Fruit fly (Drosophila melanogaster) whole organism, embryonic: ENCODE results near the gene mEFG1.

Source experiments
- Abd-B ChIP-seq: fragments of 200-800 bp; sonication (Bioruptor generic); optimal IDR thresholded peaks from 2 replicates; lab custom pipeline; 2018; ENCODE audit warnings: missing biosample characterization, mild to moderate bottlenecking, missing genetic modification characterization, moderate library complexity
- CG11504 ChIP-seq: fragments of 200-800 bp; sonication (Bioruptor generic); optimal IDR thresholded peaks from 3 replicates; lab custom pipeline; 2019; ENCODE audit warnings: missing biosample characterization, mild to moderate bottlenecking, missing genetic modification characterization, moderate library complexity
- CG12769 ChIP-seq: fragments of 200-800 bp; sonication (Bioruptor generic); optimal IDR thresholded peaks from 2 replicates; lab custom pipeline; 2019; ENCODE audit warnings: missing biosample characterization, mild to moderate bottlenecking, missing genetic modification characterization, moderate library complexity
- CG17328 ChIP-seq: fragments of 200-800 bp; sonication (Bioruptor generic); IDR thresholded peaks from 2 replicates; pipeline ENCODE4 v1.3.6; 2022; ENCODE audit warnings: missing biosample characterization, missing genetic modification characterization
- CG17361 ChIP-seq: fragments of 200-800 bp; sonication (Bioruptor generic); IDR thresholded peaks from 3 replicates; pipeline ENCODE4 v1.3.6; 2022; ENCODE audit warnings: missing biosample characterization, missing genetic modification characterization
- CG2712 ChIP-seq: fragments of 200-800 bp; optimal IDR thresholded peaks from 3 replicates; lab custom pipeline; 2019; ENCODE audit warnings: missing biosample characterization, mild to moderate bottlenecking, missing genetic modification characterization, moderate library complexity
- CG3847 ChIP-seq: fragments of 200-800 bp; sonication (Bioruptor generic); IDR thresholded peaks from 2 replicates; pipeline ENCODE4 v1.3.6; 2022; ENCODE audit warnings: missing biosample characterization, missing genetic modification characterization
- CG42726 ChIP-seq: fragments of 200-800 bp; sonication (Bioruptor generic); IDR thresholded peaks from 2 replicates; pipeline ENCODE4 v1.3.6; 2022; ENCODE audit warnings: missing biosample characterization, missing genetic modification characterization; ENCODE audit not compliant: partially characterized antibody
- CG4854 ChIP-seq: fragments of 200-800 bp; sonication (Bioruptor generic); optimal IDR thresholded peaks from 2 replicates; lab custom pipeline; 2016; ENCODE audit warnings: missing biosample characterization, missing genetic modification characterization, inconsistent platforms
- CG6791 ChIP-seq: fragments of 200-800 bp; sonication (Bioruptor generic); IDR thresholded peaks from 3 replicates; pipeline ENCODE4 v1.3.6; 2022; ENCODE audit warnings: missing biosample characterization, missing genetic modification characterization; ENCODE audit not compliant: partially characterized antibody
- CG7271 ChIP-seq: fragments of 200-800 bp; sonication (Bioruptor generic); optimal IDR thresholded peaks from 2 replicates; lab custom pipeline; 2018; ENCODE audit warnings: missing biosample characterization, mild to moderate bottlenecking, missing genetic modification characterization, moderate library complexity
- Drgx ChIP-seq: fragments of 200-800 bp; sonication (Bioruptor generic); IDR thresholded peaks from 2 replicates; pipeline ENCODE4 v1.3.6; 2022; ENCODE audit warnings: missing biosample characterization, missing genetic modification characterization
- Hr51 ChIP-seq, 2 experiments: fragments of 200-800 bp; sonication (Bioruptor generic); optimal IDR thresholded peaks; 2 replicates in 1 of 2; 3 replicates in 1 of 2; lab custom pipeline; 2016 to 2018; ENCODE audit warnings: missing biosample characterization in 2 of 2, missing genetic modification characterization in 2 of 2, mild to moderate bottlenecking in 1 of 2, moderate library complexity in 1 of 2
- Lpt ChIP-seq: fragments of >200 bp; optimal IDR thresholded peaks from 2 replicates; lab custom pipeline; 2018; ENCODE audit warnings: missing biosample characterization, missing genetic modification characterization
- Med ChIP-seq: fragments of 200-800 bp; sonication (Bioruptor generic); peaks from one replicate; lab custom pipeline; 2016; ENCODE audit warnings: missing biosample characterization, missing genetic modification characterization, mild to moderate bottlenecking, inconsistent platforms, moderate library complexity
- Ptx1 ChIP-seq: fragments of 200-800 bp; sonication (Bioruptor generic); IDR thresholded peaks from 2 replicates; pipeline ENCODE4 v1.3.6; 2022; ENCODE audit warnings: missing biosample characterization, missing genetic modification characterization
- Scr ChIP-seq: fragments of 200-800 bp; sonication (Bioruptor generic); IDR thresholded peaks from 2 replicates; pipeline ENCODE4 v1.3.6; 2022; ENCODE audit warnings: missing biosample characterization, missing genetic modification characterization; ENCODE audit not compliant: partially characterized antibody
- bbx ChIP-seq: fragments of 200-800 bp; sonication (Bioruptor generic); IDR thresholded peaks from 2 replicates; pipeline ENCODE4 v1.3.6; 2022; ENCODE audit warnings: missing biosample characterization, missing genetic modification characterization; ENCODE audit not compliant: partially characterized antibody
- bigmax ChIP-seq: fragments of 200-800 bp; sonication (Bioruptor generic); optimal IDR thresholded peaks from 2 replicates; lab custom pipeline; 2018; ENCODE audit warnings: missing biosample characterization, mild to moderate bottlenecking, missing genetic modification characterization
- bsh ChIP-seq, 2 experiments: fragments of 200-800 bp; sonication (Bioruptor generic); optimal IDR thresholded peaks; 2 replicates each; lab custom pipeline; 2017 to 2018; ENCODE audit warnings: mild to moderate bottlenecking in 2 of 2, missing biosample characterization in 2 of 2, missing genetic modification characterization in 2 of 2, moderate library complexity in 1 of 2
- dm ChIP-seq: fragments of 200-800 bp; sonication (Bioruptor generic); optimal IDR thresholded peaks from 3 replicates; lab custom pipeline; 2016; ENCODE audit warnings: missing biosample characterization, missing genetic modification characterization
- dysf ChIP-seq: fragments of 200-800 bp; sonication (Bioruptor generic); IDR thresholded peaks from 3 replicates; pipeline ENCODE4 v1.3.6; 2022; ENCODE audit warnings: missing biosample characterization, missing genetic modification characterization
- h ChIP-seq: fragments of >200 bp; optimal IDR thresholded peaks from 2 replicates; lab custom pipeline; 2017
- klu ChIP-seq: fragments of 200-800 bp; sonication (Bioruptor generic); IDR thresholded peaks from 2 replicates; pipeline ENCODE4 v1.3.6; 2022; ENCODE audit warnings: missing biosample characterization, missing genetic modification characterization
- kni ChIP-seq: fragments of 200-800 bp; sonication (Bioruptor generic); optimal IDR thresholded peaks from 3 replicates; lab custom pipeline; 2017; ENCODE audit warnings: mild to moderate bottlenecking, missing biosample characterization, missing genetic modification reagents, missing genetic modification characterization
- lbe ChIP-seq: fragments of 200-800 bp; sonication (Bioruptor generic); optimal IDR thresholded peaks from 2 replicates; lab custom pipeline; 2016; ENCODE audit warnings: missing biosample characterization, mild to moderate bottlenecking, missing genetic modification characterization
- onecut ChIP-seq: fragments of 200-800 bp; sonication (Bioruptor generic); IDR thresholded peaks from 2 replicates; pipeline ENCODE4 v1.3.6; 2022; ENCODE audit warnings: missing biosample characterization, missing genetic modification characterization
- otp ChIP-seq: fragments of 200-800 bp; sonication (Bioruptor generic); IDR thresholded peaks from 3 replicates; pipeline ENCODE4, ENCODE4 v1.3.6; 2022; ENCODE audit warnings: missing biosample characterization, missing genetic modification characterization
- pho ChIP-seq: fragments of 200-800 bp; sonication (Bioruptor generic); optimal IDR thresholded peaks from 2 replicates; lab custom pipeline; 2016; ENCODE audit warnings: missing biosample characterization, missing genetic modification characterization
- pnt ChIP-seq: fragments of 200-800 bp; sonication (Bioruptor generic); optimal IDR thresholded peaks from 3 replicates; lab custom pipeline; 2016; ENCODE audit warnings: missing biosample characterization, missing genetic modification characterization
- pum ChIP-seq: fragments of 200-800 bp; sonication (Bioruptor generic); optimal IDR thresholded peaks from 2 replicates; lab custom pipeline; 2016; ENCODE audit warnings: missing biosample characterization, missing genetic modification characterization
- row ChIP-seq: fragments of 200-800 bp; sonication (Bioruptor generic); IDR thresholded peaks from 3 replicates; pipeline ENCODE4 v1.3.6; 2022; ENCODE audit warnings: missing biosample characterization, missing genetic modification characterization
- sd ChIP-seq: fragments of 200-800 bp; sonication (Bioruptor generic); optimal IDR thresholded peaks from 3 replicates; lab custom pipeline; 2018; ENCODE audit warnings: missing biosample characterization, mild to moderate bottlenecking, missing genetic modification characterization, moderate library complexity
- sens ChIP-seq: fragments of 200-800 bp; sonication (Bioruptor generic); peaks from one replicate; lab custom pipeline; 2016; ENCODE audit warnings: missing biosample characterization, missing genetic modification characterization
- slbo ChIP-seq: fragments of 200-800 bp; sonication (Bioruptor generic); IDR thresholded peaks from 2 replicates; pipeline ENCODE4 v1.3.6; 2022; ENCODE audit warnings: missing biosample characterization, missing genetic modification characterization
- sr ChIP-seq: fragments of 200-800 bp; sonication (Bioruptor generic); IDR thresholded peaks from 3 replicates; pipeline ENCODE4 v1.3.6; 2022; ENCODE audit warnings: missing biosample characterization, missing genetic modification characterization
- ssp ChIP-seq: fragments of 200-800 bp; sonication (Bioruptor generic); IDR thresholded peaks from 2 replicates; pipeline ENCODE4 v1.3.6; 2022; ENCODE audit warnings: missing biosample characterization, missing genetic modification characterization
- tin ChIP-seq: fragments of 200-800 bp; sonication (Bioruptor generic); optimal IDR thresholded peaks from 3 replicates; lab custom pipeline; 2016; ENCODE audit warnings: missing biosample characterization, missing genetic modification characterization
- twi ChIP-seq: fragments of 200-800 bp; optimal IDR thresholded peaks from 2 replicates; lab custom pipeline; 2019; ENCODE audit warnings: missing biosample characterization, mild to moderate bottlenecking, missing genetic modification characterization, moderate library complexity
- unpg ChIP-seq: fragments of 200-800 bp; sonication (Bioruptor generic); optimal IDR thresholded peaks from 3 replicates; lab custom pipeline; 2018; ENCODE audit warnings: missing biosample characterization, mild to moderate bottlenecking, missing genetic modification characterization, moderate library complexity
- usp ChIP-seq: fragments of >200 bp; optimal IDR thresholded peaks from 2 replicates; lab custom pipeline; 2017; ENCODE audit warnings: missing biosample characterization, missing genetic modification characterization
- zfh1 ChIP-seq: fragments of 200-800 bp; sonication (Bioruptor generic); IDR thresholded peaks from 3 replicates; pipeline ENCODE4 v1.3.6; 2022; ENCODE audit warnings: missing biosample characterization, missing genetic modification characterization

The mEFG1 gene

DNA sequence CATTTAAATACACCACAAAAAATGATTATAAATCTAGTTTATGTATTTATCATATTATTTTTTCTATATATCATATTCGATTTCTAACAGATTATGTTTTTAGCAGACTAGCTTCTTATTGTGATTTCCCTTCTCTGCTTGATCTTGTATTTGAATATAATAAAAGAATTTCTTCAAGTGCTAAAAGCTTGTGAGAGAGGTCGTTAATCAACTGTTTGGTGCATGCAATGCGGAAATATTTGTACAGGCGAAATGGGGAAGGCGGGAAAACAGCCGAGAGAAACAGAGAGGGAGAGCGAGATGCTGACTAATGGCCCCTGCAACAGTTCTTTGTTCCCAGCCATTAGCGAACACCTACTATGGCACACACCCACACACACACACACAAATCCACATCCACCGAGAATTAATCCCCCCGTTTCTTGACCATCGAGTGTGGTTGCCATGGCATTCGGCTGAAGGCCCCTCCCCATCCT is 23.2 kb downstream of the mEFG1 start (continued):
- TF ChIP-seq slbo (no peak), zfh1 (GFP tag; lab: Robert Waterston, UW) (0 out of 3 replicates have a peak, but pooled peaks have one; percentile 22), sd (tag; lab: Kevin White, UChicago) (peak; percentile 46), bigmax (GFP tag; lab: Kevin White, UChicago) (no peak), pnt (GFP tag; lab: Kevin White, UChicago) (no peak), Abd-B (GFP tag; lab: Kevin White, UChicago) (no peak), ssp (GFP tag; lab: Robert Waterston, UW) (no peak), Drgx (GFP tag; lab: Robert Waterston, UW) (peak; percentile 68), Ptx1 (GFP tag; lab: Robert Waterston, UW) (0 out of 2 replicates have a peak, but pooled peaks have one; percentile 6), bbx (GFP tag; lab: Robert Waterston, UW) (no peak), CG2712 (peak; percentile 3), CG6791 (no peak), lbe (GFP tag; lab: Kevin White, UChicago) (no peak), usp (GFP tag; lab: Kevin White, UChicago) (no peak), Scr (GFP tag; lab: Robert Waterston, UW) (no peak), CG17328 (GFP tag; lab: Robert Waterston, UW) (peak; percentile 35; the same call in 1 of the 2 replicates), pum (GFP tag; lab: Kevin White, UChicago) (no peak), kni (GFP tag; lab: Kevin White, UChicago) (no peak), twi (tag; lab: Kevin White, UChicago) (no peak), h (lab: Kevin White, UChicago) (no peak), CG11504 (tag; lab: Kevin White, UChicago) (peak; percentile 6), Lpt (GFP tag; lab: Kevin White, UChicago) (no peak), otp (GFP tag; lab: Robert Waterston, UW) (no peak), bsh (GFP tag; optimal IDR thresholded peaks at IDR 0.05; lab: Kevin White, UChicago) (peak in 1 of 2 experiments; percentile 38), sr (GFP tag; lab: Robert Waterston, UW) (peak; percentile 76; the same call in 2 of the 3 replicates)

DNA sequence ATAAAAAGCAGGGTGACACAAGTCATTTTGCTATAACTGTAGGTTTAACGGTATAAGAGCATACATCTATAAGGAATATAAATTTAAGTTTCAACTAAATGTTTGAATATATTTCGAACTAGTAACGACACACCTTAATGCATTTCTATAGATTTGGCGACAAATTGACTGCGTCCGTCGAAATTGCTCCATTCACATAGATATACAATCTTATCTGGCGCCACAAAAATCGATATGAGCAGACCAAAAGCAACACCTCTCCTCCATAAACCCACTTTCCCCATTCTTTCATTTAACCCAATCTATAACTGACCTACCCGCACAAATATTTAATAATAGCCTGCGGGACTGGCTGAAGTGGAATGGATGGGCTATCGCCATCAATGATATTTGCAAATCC is 24.3 kb downstream of the mEFG1 start:
- TF ChIP-seq sens (GFP tag; lab: Kevin White, UChicago), result peak; percentile 50
- TF ChIP-seq CG7271 (tag; lab: Kevin White, UChicago), result no peak
- no peak for TF ChIP-seq CG4854 (GFP tag; lab: Kevin White, UChicago)
- TF ChIP-seq CG42726 (GFP tag; lab: Robert Waterston, UW), result no peak
- TF ChIP-seq CG3847 (GFP tag; lab: Robert Waterston, UW), result no peak
- TF ChIP-seq Med (GFP tag; lab: Kevin White, UChicago), result peak; percentile 42
- no peak for TF ChIP-seq tin (GFP tag; lab: Kevin White, UChicago)
- 0 out of 3 replicates have a peak, but pooled peaks have one; percentile 8 for TF ChIP-seq row (GFP tag; lab: Robert Waterston, UW)
- TF ChIP-seq CG12769, result peak; percentile 12
- no peak for TF ChIP-seq CG17361 (GFP tag; lab: Robert Waterston, UW)
- 0 out of 3 replicates have a peak, but pooled peaks have one; percentile 14 for TF ChIP-seq dysf (GFP tag; lab: Robert Waterston, UW)
- TF ChIP-seq pho, result no peak
- TF ChIP-seq Hr51 (GFP tag; optimal IDR thresholded peaks at IDR 0.05; lab: Kevin White, UChicago), result peak in 1 of 2 experiments; percentile 15
- TF ChIP-seq onecut, result peak; percentile 74
- TF ChIP-seq klu, result no peak
- TF ChIP-seq unpg (GFP tag; lab: Kevin White, UChicago), result peak; percentile 2
- no peak for TF ChIP-seq dm (GFP tag; lab: Kevin White, UChicago)
